Fruit fly (Drosophila melanogaster) whole organism, prepupa: ENCODE measurements around the gene twit.

Source experiments
- Hr39 ChIP-seq: fragments of 200-800 bp; sonication (Bioruptor generic); optimal IDR thresholded peaks from 2 replicates; lab custom pipeline; 2016; ENCODE audit warnings: missing biosample characterization, missing genetic modification characterization
- esn ChIP-seq: fragments of 200-800 bp; sonication (Bioruptor generic); optimal IDR thresholded peaks from 2 replicates; lab custom pipeline; 2016; ENCODE audit warnings: missing biosample characterization, mild to moderate bottlenecking, missing genetic modification characterization, moderate library complexity

- no peak for TF ChIP-seq Hr39 (GFP tag; lab: Kevin White, UChicago)
- no peak for TF ChIP-seq esn (GFP tag; lab: Kevin White, UChicago)
Measured at dm6 chr2L:20818432-20818831, 33.9 kb upstream of the twit start, which contains the start of gene CheB38a.
